Worm (Caenorhabditis elegans) whole organism, L3 larva: ENCODE data around the gene srx-80.

ENCODE experiments used
- R02D3.7 ChIP-seq: fragments of 150-350 bp; optimal IDR thresholded peaks from 2 replicates; lab custom pipeline; 2014; ENCODE audit warnings: missing biosample characterization, missing genetic modification characterization
- aly-2 ChIP-seq: fragments of 150-350 bp; optimal IDR thresholded peaks from 2 replicates; lab custom pipeline; 2014; ENCODE audit warnings: missing biosample characterization, missing genetic modification characterization
- ama-1 ChIP-seq: fragments of 150-350 bp; optimal IDR thresholded peaks from 2 replicates; lab custom pipeline; 2018
- ceh-16 ChIP-seq: sonication (generic microtip); optimal IDR thresholded peaks from 2 replicates; lab custom pipeline; 2017; ENCODE audit warnings: missing biosample characterization, missing genetic modification characterization
- ceh-28 ChIP-seq: fragments of 150-350 bp; optimal IDR thresholded peaks from 2 replicates; lab custom pipeline; 2014; ENCODE audit warnings: missing biosample characterization, missing genetic modification reagents, missing genetic modification characterization
- ceh-82 ChIP-seq: fragments of 150-350 bp; optimal IDR thresholded peaks from 2 replicates; lab custom pipeline; 2014; ENCODE audit warnings: missing biosample characterization, missing genetic modification characterization
- ceh-9 ChIP-seq: sonication (generic microtip); optimal IDR thresholded peaks from 2 replicates; lab custom pipeline; 2018; ENCODE audit warnings: missing biosample characterization, missing genetic modification characterization
- egl-5 ChIP-seq: fragments of 150-350 bp; optimal IDR thresholded peaks from 2 replicates; lab custom pipeline; 2017; ENCODE audit warnings: missing biosample characterization, missing genetic modification reagents, missing genetic modification characterization, inconsistent platforms
- elt-1 ChIP-seq: fragments of 150-350 bp; optimal IDR thresholded peaks from 2 replicates; lab custom pipeline; 2014; ENCODE audit warnings: missing biosample characterization, missing genetic modification characterization
- elt-2 ChIP-seq: sonication (generic microtip); optimal IDR thresholded peaks from 2 replicates; lab custom pipeline; 2016; ENCODE audit warnings: missing genetic modification reagents, mild to moderate bottlenecking, missing genetic modification characterization, missing compliant biosample characterization
- elt-3 ChIP-seq, 3 experiments: fragments of 150-350 bp in 1 of 3; sonication (generic microtip) in 2 of 3; optimal IDR thresholded peaks; 2 replicates in 2 of 3; 4 replicates in 1 of 3; lab custom pipeline; 2014 to 2017; ENCODE audit warnings: missing biosample characterization in 3 of 3, missing genetic modification characterization in 3 of 3
- fkh-10 ChIP-seq: sonication (generic microtip); optimal IDR thresholded peaks from 2 replicates; lab custom pipeline; 2017; ENCODE audit warnings: missing biosample characterization, missing genetic modification reagents, missing genetic modification characterization
- fos-1 ChIP-seq: fragments of 150-350 bp; optimal IDR thresholded peaks from 2 replicates; lab custom pipeline; 2014; ENCODE audit warnings: missing biosample characterization, missing genetic modification characterization
- hmg-11 ChIP-seq: sonication (generic microtip); optimal IDR thresholded peaks from 2 replicates; lab custom pipeline; 2016; ENCODE audit warnings: missing genetic modification characterization, missing compliant biosample characterization
- lin-15B ChIP-seq: fragments of 150-350 bp; optimal IDR thresholded peaks from 2 replicates; lab custom pipeline; 2014; ENCODE audit warnings: missing biosample characterization, missing genetic modification characterization
- lin-39 ChIP-seq: fragments of 150-350 bp; optimal IDR thresholded peaks from 2 replicates; lab custom pipeline; 2018; ENCODE audit warnings: missing biosample characterization, missing genetic modification reagents, missing genetic modification characterization
- lsy-12 ChIP-seq: sonication (generic microtip); optimal IDR thresholded peaks from 2 replicates; lab custom pipeline; 2016; ENCODE audit warnings: mild to moderate bottlenecking, missing genetic modification characterization, missing compliant biosample characterization
- mdl-1 ChIP-seq: fragments of 150-350 bp; optimal IDR thresholded peaks from 2 replicates; lab custom pipeline; 2014; ENCODE audit warnings: missing biosample characterization, missing genetic modification characterization
- mml-1 ChIP-seq: fragments of 150-350 bp; sonication (generic microtip); optimal IDR thresholded peaks from 3 replicates; lab custom pipeline; 2014; ENCODE audit warnings: missing biosample characterization, missing genetic modification characterization
- nfya-1 ChIP-seq: sonication (generic microtip); optimal IDR thresholded peaks from 2 replicates; lab custom pipeline; 2017; ENCODE audit warnings: missing genetic modification characterization, mild to moderate bottlenecking, missing compliant biosample characterization, antibody characterized with exemption, moderate library complexity; ENCODE audit not compliant: insufficient read depth
- nhr-11 ChIP-seq: fragments of 150-350 bp; optimal IDR thresholded peaks from 2 replicates; lab custom pipeline; 2014; ENCODE audit warnings: missing biosample characterization, missing genetic modification characterization
- nhr-12 ChIP-seq: fragments of 150-350 bp; optimal IDR thresholded peaks from 2 replicates; lab custom pipeline; 2014; ENCODE audit warnings: missing biosample characterization, missing genetic modification characterization
- nhr-25 ChIP-seq: sonication (generic microtip); optimal IDR thresholded peaks from 2 replicates; lab custom pipeline; 2017; ENCODE audit warnings: missing biosample characterization, missing genetic modification characterization
- nhr-28 ChIP-seq: fragments of 150-350 bp; optimal IDR thresholded peaks from 2 replicates; lab custom pipeline; 2014; ENCODE audit warnings: missing biosample characterization, missing genetic modification characterization
- nhr-43 ChIP-seq: sonication (generic microtip); optimal IDR thresholded peaks from 2 replicates; lab custom pipeline; 2016; ENCODE audit warnings: mild to moderate bottlenecking, missing genetic modification characterization, missing compliant biosample characterization; ENCODE audit not compliant: poor library complexity, severe bottlenecking
- nhr-67 ChIP-seq: fragments of 150-350 bp; optimal IDR thresholded peaks from 2 replicates; lab custom pipeline; 2014; ENCODE audit warnings: missing biosample characterization, missing genetic modification characterization
- nhr-76 ChIP-seq: fragments of 150-350 bp; sonication (generic microtip); optimal IDR thresholded peaks from 5 replicates; lab custom pipeline; 2014; ENCODE audit warnings: missing biosample characterization, missing genetic modification characterization
- pha-4 ChIP-seq: fragments of 150-350 bp; optimal IDR thresholded peaks from 2 replicates; lab custom pipeline; 2014; ENCODE audit warnings: missing biosample characterization, missing genetic modification reagents, missing genetic modification characterization
- pqm-1 ChIP-seq: fragments of 150-350 bp; optimal IDR thresholded peaks from 2 replicates; lab custom pipeline; 2017; ENCODE audit warnings: missing biosample characterization, missing genetic modification characterization, inconsistent platforms
- sea-2 ChIP-seq: fragments of 150-350 bp; sonication (generic microtip); optimal IDR thresholded peaks from 4 replicates; lab custom pipeline; 2014; ENCODE audit warnings: missing biosample characterization, missing genetic modification reagents, missing genetic modification characterization
- snpc-4 ChIP-seq: fragments of 150-350 bp; optimal IDR thresholded peaks from 2 replicates; lab custom pipeline; 2014; ENCODE audit warnings: missing biosample characterization, missing genetic modification characterization
- zag-1 ChIP-seq: fragments of 150-350 bp; optimal IDR thresholded peaks from 2 replicates; lab custom pipeline; 2014; ENCODE audit warnings: missing biosample characterization, missing genetic modification characterization
- ztf-11 ChIP-seq: fragments of 150-350 bp; optimal IDR thresholded peaks from 2 replicates; lab custom pipeline; 2014; ENCODE audit warnings: missing biosample characterization, missing genetic modification characterization

Gene srx-80

DNA sequence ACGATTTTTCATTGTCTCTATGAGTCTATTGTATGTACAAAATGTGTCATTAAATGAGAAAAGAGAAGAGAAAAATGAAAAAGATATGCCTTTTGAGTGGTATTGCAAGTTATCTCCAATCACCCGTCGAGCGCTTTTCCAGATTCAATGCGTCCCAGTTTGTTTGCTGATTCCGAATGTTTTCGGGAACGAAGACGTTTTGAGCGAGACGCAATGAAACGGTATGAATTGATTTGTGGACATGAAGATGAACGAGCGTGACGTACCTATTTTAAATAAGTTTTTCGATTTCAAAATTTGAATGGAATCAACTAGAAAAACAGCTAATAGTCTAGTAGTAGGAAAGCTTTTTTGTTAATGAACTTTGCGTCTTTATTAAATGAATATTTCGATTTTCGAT, 23.3 kb downstream of the srx-80 start:
- no peak for TF ChIP-seq nhr-67 (tag; lab: Kevin White, UChicago)
- no peak for TF ChIP-seq lsy-12 (tag; lab: Kevin White, UChicago)
- TF ChIP-seq ama-1 (lab: Kevin White, UChicago), result peak; percentile 87
- TF ChIP-seq nhr-11 (tag; lab: Kevin White, UChicago), result no peak
- TF ChIP-seq nhr-76 (tag; lab: Kevin White, UChicago), result no peak
- peak; percentile 30 for TF ChIP-seq nhr-43
- TF ChIP-seq nhr-25 (tag; lab: Kevin White, UChicago), result peak; percentile 84
- peak in 1 of 3 experiments; percentile 48 for TF ChIP-seq elt-3 (tag; optimal IDR thresholded peaks at IDR 0.05; lab: Kevin White, UChicago)
- TF ChIP-seq nfya-1, result peak; percentile 30
- TF ChIP-seq mdl-1 (tag; lab: Kevin White, UChicago), result no peak

ce11 chrV:11618173-11618572, 24.6 kb downstream of the srx-80 start, which contains the start of gene glb-15:
Gene glb-15, minus strand, starts transcription at chrV:11618273.
- TF ChIP-seq nhr-67 (tag; lab: Kevin White, UChicago) (no peak), egl-5 (tag; lab: Kevin White, UChicago) (no peak), mml-1 (tag; lab: Kevin White, UChicago) (no peak), ceh-28 (tag; lab: Kevin White, UChicago) (no peak), mdl-1 (tag; lab: Kevin White, UChicago) (no peak), zag-1 (tag; lab: Kevin White, UChicago) (no peak), ceh-82 (no peak), lsy-12 (tag; lab: Kevin White, UChicago) (no peak), nhr-12 (no peak), R02D3.7 (tag; lab: Kevin White, UChicago) (no peak), pqm-1 (tag; lab: Kevin White, UChicago) (no peak)

DNA sequence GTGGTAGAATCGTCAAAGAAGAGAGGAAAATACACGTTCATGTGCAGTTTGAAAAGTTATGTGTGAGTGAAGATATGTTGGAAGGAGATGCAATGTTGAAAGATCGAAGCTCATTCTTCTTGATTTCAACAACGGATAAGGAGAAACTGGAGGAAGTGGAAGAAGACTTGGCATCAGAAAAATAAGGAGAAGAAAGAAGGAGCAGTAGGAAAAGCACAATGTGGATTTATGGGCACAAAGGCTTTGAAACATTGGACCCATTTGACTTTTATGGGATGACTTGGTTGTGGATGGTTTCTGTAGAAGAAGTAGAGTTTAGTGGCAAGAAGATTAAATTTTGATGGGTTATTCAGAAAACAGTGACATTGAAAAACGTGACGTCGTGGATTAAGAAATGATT, 26.6 kb downstream of the srx-80 start:
- TF ChIP-seq snpc-4 (no peak), elt-1 (tag; lab: Kevin White, UChicago) (peak; percentile 14), egl-5 (tag; lab: Kevin White, UChicago) (peak; percentile 65)

DNA sequence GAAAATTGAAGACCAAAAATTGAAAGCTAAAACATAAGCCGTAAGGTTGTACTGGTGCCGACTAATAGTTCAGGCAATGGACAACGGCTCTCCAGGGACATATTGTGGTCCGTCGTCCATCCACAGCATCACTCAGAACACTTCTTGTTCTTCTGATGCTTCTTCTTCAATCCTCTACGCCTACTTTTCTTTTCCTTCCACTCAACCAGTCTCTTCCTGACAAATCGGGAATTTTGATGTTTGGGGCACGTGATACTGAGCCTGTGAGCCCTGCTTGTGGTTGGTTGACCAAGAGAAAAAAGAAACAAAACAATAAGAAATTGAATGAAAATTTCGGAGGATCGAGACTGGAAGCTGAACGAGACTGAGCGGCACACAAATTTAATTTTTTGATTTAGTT, 27.7 kb downstream of the srx-80 start:
- TF ChIP-seq lin-39, result peak; percentile 25
- TF ChIP-seq zag-1 (tag; lab: Kevin White, UChicago), result no peak

DNA sequence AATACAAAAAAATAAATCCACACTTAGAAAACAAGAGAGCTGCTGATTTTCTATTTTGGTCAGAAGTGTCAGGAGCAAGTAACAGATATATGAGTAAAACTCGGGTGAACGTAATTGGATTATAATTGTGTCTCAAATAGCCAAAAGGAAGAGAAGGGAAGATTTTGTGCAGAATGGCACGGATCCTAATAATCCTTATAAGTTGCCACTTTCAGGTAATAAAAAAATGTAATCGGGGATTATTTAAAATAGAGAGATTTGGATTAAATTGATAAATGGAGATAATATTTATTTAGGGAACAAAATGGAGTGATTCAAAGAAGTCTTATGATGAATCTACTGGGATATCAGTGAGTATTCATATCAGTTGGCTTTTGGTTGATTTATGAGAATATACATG, 31.4 kb downstream of the srx-80 start:
- no peak for TF ChIP-seq fkh-10 (GFP tag; lab: Kevin White, UChicago)
- no peak for TF ChIP-seq ztf-11 (tag; lab: Kevin White, UChicago)
- no peak for TF ChIP-seq elt-2 (tag; lab: Kevin White, UChicago)
- no peak for TF ChIP-seq nhr-76 (tag; lab: Kevin White, UChicago)
- TF ChIP-seq ceh-16 (tag; lab: Kevin White, UChicago), result no peak
- TF ChIP-seq snpc-4, result no peak
- no peak for TF ChIP-seq hmg-11 (tag; lab: Kevin White, UChicago)
- TF ChIP-seq lin-15B (tag; lab: Kevin White, UChicago), result no peak
- no peak for TF ChIP-seq ceh-9
- TF ChIP-seq nhr-12, result no peak
- no peak for TF ChIP-seq R02D3.7 (tag; lab: Kevin White, UChicago)
- TF ChIP-seq sea-2 (GFP tag; lab: Kevin White, UChicago), result no peak
- TF ChIP-seq nhr-11 (tag; lab: Kevin White, UChicago), result no peak
- no peak for TF ChIP-seq fos-1 (tag; lab: Kevin White, UChicago)
- TF ChIP-seq aly-2, result no peak
- TF ChIP-seq elt-3 (tag; optimal IDR thresholded peaks at IDR 0.05; lab: Kevin White, UChicago), result no peak
- TF ChIP-seq nhr-28 (tag; lab: Kevin White, UChicago), result no peak

ce11 chrV:11627837-11628236, 34.3 kb downstream of the srx-80 start:
- TF ChIP-seq elt-2 (tag; lab: Kevin White, UChicago), result peak; percentile 25
- no peak for TF ChIP-seq aly-2
- peak; percentile 15 for TF ChIP-seq pha-4 (tag; lab: Kevin White, UChicago)
- TF ChIP-seq, all 47 proteins: peak for 2
